Fruit fly (Drosophila melanogaster) whole organism, embryonic: ENCODE measurements around the gene CG14082.

Experiments
- Abd-B ChIP-seq: fragments of 200-800 bp; sonication (Bioruptor generic); optimal IDR thresholded peaks from 2 replicates; lab custom pipeline; 2018; ENCODE audit warnings: missing biosample characterization, mild to moderate bottlenecking, missing genetic modification characterization, moderate library complexity
- Atf3 ChIP-seq: fragments of 200-800 bp; sonication (Bioruptor generic); optimal IDR thresholded peaks from 3 replicates; lab custom pipeline; 2016; ENCODE audit warnings: missing biosample characterization, missing genetic modification characterization
- BEAF-32 ChIP-seq: fragments of 200-800 bp; sonication (Bioruptor generic); optimal IDR thresholded peaks from 3 replicates; lab custom pipeline; 2017; ENCODE audit warnings: missing biosample characterization, missing genetic modification characterization, mild to moderate bottlenecking, moderate library complexity, missing genetic modification reagents
- Bdp1 ChIP-seq: fragments of 200-800 bp; sonication (Bioruptor generic); optimal IDR thresholded peaks from 3 replicates; lab custom pipeline; 2016; ENCODE audit warnings: missing biosample characterization, missing genetic modification characterization
- CG11085 ChIP-seq: fragments of 200-800 bp; sonication (Bioruptor generic); IDR thresholded peaks from 2 replicates; pipeline ENCODE4 v1.3.6; 2022; ENCODE audit warnings: missing biosample characterization, missing genetic modification characterization
- CG11456 ChIP-seq: fragments of 200-800 bp; sonication (Bioruptor generic); IDR thresholded peaks from 3 replicates; pipeline ENCODE4 v1.3.6; 2022; ENCODE audit warnings: missing biosample characterization, missing genetic modification characterization
- CG12071 ChIP-seq: fragments of 200-800 bp; sonication (Bioruptor generic); optimal IDR thresholded peaks from 3 replicates; lab custom pipeline; 2018; ENCODE audit warnings: missing biosample characterization, mild to moderate bottlenecking, missing genetic modification characterization
- CG12219 ChIP-seq: fragments of 200-800 bp; sonication (Bioruptor generic); optimal IDR thresholded peaks from 3 replicates; lab custom pipeline; 2018; ENCODE audit warnings: missing biosample characterization, mild to moderate bottlenecking, missing genetic modification characterization
- CG12236 ChIP-seq: fragments of 200-800 bp; sonication (Bioruptor generic); optimal IDR thresholded peaks from 2 replicates; lab custom pipeline; 2016; ENCODE audit warnings: missing biosample characterization, missing genetic modification characterization
- CG12659 ChIP-seq: fragments of 200-800 bp; sonication (Bioruptor generic); optimal IDR thresholded peaks from 3 replicates; lab custom pipeline; 2017; ENCODE audit warnings: mild to moderate bottlenecking, missing biosample characterization, missing genetic modification reagents, missing genetic modification characterization
- CG15269 ChIP-seq: fragments of 200-800 bp; sonication (Bioruptor generic); optimal IDR thresholded peaks from 2 replicates; lab custom pipeline; 2018; ENCODE audit warnings: missing biosample characterization, mild to moderate bottlenecking, missing genetic modification characterization, moderate library complexity
- CG1602 ChIP-seq: fragments of 200-800 bp; sonication (Bioruptor generic); optimal IDR thresholded peaks from 3 replicates; lab custom pipeline; 2016; ENCODE audit warnings: missing biosample characterization, missing genetic modification characterization
- CG1603 ChIP-seq: fragments of 200-800 bp; sonication (Bioruptor generic); optimal IDR thresholded peaks from 2 replicates; lab custom pipeline; 2019; ENCODE audit warnings: missing biosample characterization, mild to moderate bottlenecking, missing genetic modification characterization, moderate library complexity
- CG1647 ChIP-seq: fragments of 200-800 bp; sonication (Bioruptor generic); optimal IDR thresholded peaks from 3 replicates; lab custom pipeline; 2016; ENCODE audit warnings: missing biosample characterization, missing genetic modification characterization
- CG17385 ChIP-seq: fragments of 200-800 bp; sonication (Bioruptor generic); optimal IDR thresholded peaks from 3 replicates; lab custom pipeline; 2018; ENCODE audit warnings: missing biosample characterization, mild to moderate bottlenecking, missing genetic modification characterization
- CG17612 ChIP-seq: fragments of 200-800 bp; sonication (Bioruptor generic); IDR thresholded peaks from 2 replicates; pipeline ENCODE4 v1.3.6; 2022; ENCODE audit warnings: missing biosample characterization, missing genetic modification characterization
- CG30020 ChIP-seq: fragments of 200-800 bp; optimal IDR thresholded peaks from 2 replicates; lab custom pipeline; 2019; ENCODE audit warnings: missing biosample characterization, mild to moderate bottlenecking, missing genetic modification characterization, moderate library complexity
- CG32532 ChIP-seq: fragments of 200-800 bp; sonication (Bioruptor generic); IDR thresholded peaks from 2 replicates; pipeline ENCODE4 v1.3.6; 2022; ENCODE audit warnings: missing biosample characterization, missing genetic modification characterization
- CG33557 ChIP-seq: fragments of 200-800 bp; sonication (Bioruptor generic); optimal IDR thresholded peaks from 2 replicates; lab custom pipeline; 2019; ENCODE audit warnings: missing biosample characterization, mild to moderate bottlenecking, missing genetic modification characterization, moderate library complexity
- CG4424 ChIP-seq: fragments of 200-800 bp; sonication (Bioruptor generic); optimal IDR thresholded peaks from 3 replicates; lab custom pipeline; 2016; ENCODE audit warnings: missing biosample characterization, missing genetic modification characterization
- CG6254 ChIP-seq: fragments of 200-800 bp; sonication (Bioruptor generic); optimal IDR thresholded peaks from 3 replicates; lab custom pipeline; 2017; ENCODE audit warnings: mild to moderate bottlenecking, missing biosample characterization, missing genetic modification reagents, missing genetic modification characterization
- Dad ChIP-seq: fragments of 200-800 bp; sonication (Bioruptor generic); optimal IDR thresholded peaks from 3 replicates; lab custom pipeline; 2016; ENCODE audit warnings: missing biosample characterization, missing genetic modification characterization
- Dfd ChIP-seq, 2 experiments: fragments of >200 bp; optimal IDR thresholded peaks; 2 replicates each; lab custom pipeline; 2017; ENCODE audit warnings: missing biosample characterization in 2 of 2, missing genetic modification characterization in 2 of 2
- E2f1 ChIP-seq: fragments of 200-800 bp; sonication (Bioruptor generic); IDR thresholded peaks from 2 replicates; pipeline ENCODE4 v1.3.6; 2022; ENCODE audit warnings: missing biosample characterization, missing genetic modification characterization
- Hr51 ChIP-seq, 2 experiments: fragments of 200-800 bp; sonication (Bioruptor generic); optimal IDR thresholded peaks; 2 replicates in 1 of 2; 3 replicates in 1 of 2; lab custom pipeline; 2016 to 2018; ENCODE audit warnings: missing biosample characterization in 2 of 2, missing genetic modification characterization in 2 of 2, mild to moderate bottlenecking in 1 of 2, moderate library complexity in 1 of 2
- MTF-1 ChIP-seq: fragments of 200-800 bp; sonication (Bioruptor generic); optimal IDR thresholded peaks from 2 replicates; lab custom pipeline; 2018; ENCODE audit warnings: missing biosample characterization, mild to moderate bottlenecking, missing genetic modification characterization, borderline replicate concordance
- NC2α ChIP-seq: fragments of 200-800 bp; sonication (Bioruptor generic); optimal IDR thresholded peaks from 2 replicates; lab custom pipeline; 2016; ENCODE audit warnings: missing biosample characterization, missing genetic modification characterization
- Rfx ChIP-seq: fragments of 200-800 bp; sonication (Bioruptor generic); IDR thresholded peaks from 2 replicates; pipeline ENCODE4 v1.3.6; 2022; ENCODE audit warnings: missing biosample characterization, missing genetic modification characterization
- Sin3A ChIP-seq: fragments of >200 bp; optimal IDR thresholded peaks from 2 replicates; lab custom pipeline; 2018
- Taf1 ChIP-seq: fragments of 200-800 bp; sonication (Bioruptor generic); IDR thresholded peaks from 2 replicates; pipeline ENCODE4 v1.3.6; 2022; ENCODE audit warnings: missing biosample characterization, missing genetic modification characterization
- bowl ChIP-seq: fragments of 200-800 bp; sonication (Bioruptor generic); IDR thresholded peaks from 2 replicates; pipeline ENCODE4 v1.3.6; 2022; ENCODE audit warnings: missing biosample characterization, missing genetic modification characterization
- chif ChIP-seq, 2 experiments: fragments of 200-800 bp; sonication (Bioruptor generic); optimal IDR thresholded peaks; 3 replicates each; lab custom pipeline; 2016; ENCODE audit warnings: missing biosample characterization in 2 of 2, missing genetic modification characterization in 2 of 2
- ems ChIP-seq: fragments of 200-800 bp; sonication (Bioruptor generic); optimal IDR thresholded peaks from 3 replicates; lab custom pipeline; 2016; ENCODE audit warnings: missing biosample characterization, missing genetic modification characterization
- esg ChIP-seq: fragments of 200-800 bp; sonication (Bioruptor generic); conservative IDR thresholded peaks from 2 replicates; pipeline ENCODE4 v1.3.6; 2022; ENCODE audit warnings: missing biosample characterization, missing genetic modification characterization
- fd102C ChIP-seq: fragments of 200-800 bp; sonication (Bioruptor generic); optimal IDR thresholded peaks from 2 replicates; lab custom pipeline; 2018; ENCODE audit warnings: missing biosample characterization, mild to moderate bottlenecking, missing genetic modification characterization, moderate library complexity
- fd64A ChIP-seq: fragments of 200-800 bp; sonication (Bioruptor generic); optimal IDR thresholded peaks from 3 replicates; lab custom pipeline; 2018; ENCODE audit warnings: missing biosample characterization, mild to moderate bottlenecking, missing genetic modification characterization
- fru ChIP-seq: fragments of >200 bp; optimal IDR thresholded peaks from 2 replicates; lab custom pipeline; 2017
- gcm ChIP-seq: fragments of 200-800 bp; sonication (Bioruptor generic); optimal IDR thresholded peaks from 2 replicates; lab custom pipeline; 2019; ENCODE audit warnings: missing biosample characterization, mild to moderate bottlenecking, missing genetic modification characterization, moderate library complexity
- grau ChIP-seq: fragments of 200-800 bp; optimal IDR thresholded peaks from 3 replicates; lab custom pipeline; 2019; ENCODE audit warnings: missing biosample characterization, mild to moderate bottlenecking, missing genetic modification characterization, moderate library complexity
- gro ChIP-seq: fragments of 200-800 bp; sonication (Bioruptor generic); optimal IDR thresholded peaks from 2 replicates; lab custom pipeline; 2016; ENCODE audit warnings: missing biosample characterization, missing genetic modification characterization
- klu ChIP-seq: fragments of 200-800 bp; sonication (Bioruptor generic); IDR thresholded peaks from 2 replicates; pipeline ENCODE4 v1.3.6; 2022; ENCODE audit warnings: missing biosample characterization, missing genetic modification characterization
- pum ChIP-seq: fragments of 200-800 bp; sonication (Bioruptor generic); optimal IDR thresholded peaks from 2 replicates; lab custom pipeline; 2016; ENCODE audit warnings: missing biosample characterization, missing genetic modification characterization
- sens-2 ChIP-seq: fragments of 200-800 bp; sonication (Bioruptor generic); IDR thresholded peaks from 2 replicates; pipeline ENCODE4 v1.3.6; 2022; ENCODE audit warnings: missing biosample characterization, missing genetic modification characterization
- slou ChIP-seq: fragments of 200-800 bp; sonication (Bioruptor generic); optimal IDR thresholded peaks from 3 replicates; lab custom pipeline; 2016; ENCODE audit warnings: missing biosample characterization, missing genetic modification characterization
- slp2 ChIP-seq: fragments of 200-800 bp; sonication (Bioruptor generic); optimal IDR thresholded peaks from 2 replicates; lab custom pipeline; 2016; ENCODE audit warnings: missing biosample characterization, missing genetic modification characterization
- tup ChIP-seq: fragments of 200-800 bp; sonication (Bioruptor generic); optimal IDR thresholded peaks from 2 replicates; lab custom pipeline; 2016; ENCODE audit warnings: missing biosample characterization, mild to moderate bottlenecking, missing genetic modification characterization, moderate library complexity
- tx ChIP-seq: fragments of 200-800 bp; sonication (Bioruptor generic); optimal IDR thresholded peaks from 2 replicates; lab custom pipeline; 2016; ENCODE audit warnings: missing biosample characterization, missing genetic modification characterization
- vvl ChIP-seq: fragments of 200-800 bp; sonication (Bioruptor generic); IDR thresholded peaks from 2 replicates; pipeline ENCODE4 v1.3.6; 2022; ENCODE audit warnings: missing biosample characterization, missing genetic modification characterization
- wek ChIP-seq: fragments of 200-800 bp; sonication (Bioruptor generic); optimal IDR thresholded peaks from 3 replicates; lab custom pipeline; 2018; ENCODE audit warnings: missing biosample characterization, mild to moderate bottlenecking, missing genetic modification characterization, moderate library complexity

The CG14082 gene

DNA sequence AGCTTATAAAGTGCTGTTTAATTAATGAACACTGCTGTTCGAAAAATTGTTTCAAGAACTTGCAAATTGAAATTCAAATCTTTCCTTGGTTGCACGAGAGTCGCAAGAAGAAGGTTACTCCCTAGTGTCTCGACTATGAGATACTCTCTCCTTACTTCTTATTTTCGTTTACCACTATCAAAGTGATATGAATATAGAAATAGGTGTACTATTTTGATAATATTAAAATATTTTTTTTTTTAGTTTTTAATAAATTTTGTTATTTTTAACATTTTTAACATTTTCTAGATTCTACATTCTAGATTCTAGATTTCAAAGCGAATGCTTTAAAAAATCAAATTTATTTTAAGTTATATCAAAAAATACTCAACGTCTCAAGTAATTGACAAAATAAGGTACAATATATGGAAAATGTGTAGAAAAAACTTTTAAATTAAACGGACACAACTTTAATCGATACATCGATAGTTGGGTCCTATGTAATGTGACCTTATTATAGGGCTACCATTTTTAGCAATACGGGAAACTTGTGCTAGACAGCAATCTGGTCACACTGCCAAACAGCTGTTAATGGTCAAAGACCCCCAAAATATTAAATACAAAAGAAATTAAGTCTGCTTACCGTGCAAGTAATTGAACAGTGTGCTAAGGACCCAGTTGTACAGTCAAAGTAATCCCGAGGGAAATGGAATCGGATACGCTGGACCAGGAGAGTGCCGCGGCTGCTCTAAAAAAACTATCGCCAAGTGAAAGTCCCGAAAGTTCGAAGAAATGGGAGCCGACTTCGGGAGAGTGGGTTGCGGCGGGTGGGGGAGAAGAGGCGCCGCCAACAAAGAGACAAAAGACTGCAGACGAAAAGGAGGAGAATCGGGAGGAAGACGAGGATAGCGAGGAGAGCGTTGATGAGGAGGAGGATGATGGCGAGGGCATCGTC, 46.4 kb downstream of the CG14082 start, which contains the start of gene MESR6 (continued):
- TF ChIP-seq CG12659 (GFP tag; lab: Kevin White, UChicago) (peak; percentile 61), fd64A (no peak), CG1603 (tag; lab: Kevin White, UChicago) (peak; percentile 74), Atf3 (GFP tag; lab: Kevin White, UChicago) (no peak), slp2 (GFP tag; lab: Kevin White, UChicago) (no peak), gcm (no peak), E2f1 (GFP tag; lab: Robert Waterston, UW) (peak; percentile 46; the same call in 1 of the 2 replicates), pum (GFP tag; lab: Kevin White, UChicago) (no peak), klu (GFP tag; lab: Robert Waterston, UW) (no peak; the same call in 1 of the 2 replicates), NC2α (GFP tag; lab: Kevin White, UChicago) (no peak), CG32532 (GFP tag; lab: Robert Waterston, UW) (no peak; the same call in 1 of the 2 replicates), CG1647 (peak; percentile 16), Dad (GFP tag; lab: Kevin White, UChicago) (no peak), Dfd (GFP tag; optimal IDR thresholded peaks at IDR 0.05; lab: Kevin White, UChicago) (no peak), Rfx (GFP tag; lab: Robert Waterston, UW) (peak; percentile 4; the same call in 1 of the 2 replicates), vvl (GFP tag; lab: Robert Waterston, UW) (peak; percentile 5; the same call in 1 of the 2 replicates), fd102C (GFP tag; lab: Kevin White, UChicago) (no peak), Abd-B (GFP tag; lab: Kevin White, UChicago) (no peak), Taf1 (GFP tag; lab: Robert Waterston, UW) (no peak), slou (GFP tag; lab: Kevin White, UChicago) (no peak), chif (GFP tag; optimal IDR thresholded peaks at IDR 0.05; lab: Kevin White, UChicago) (peak in 1 of 2 experiments; percentile 2), CG11456 (0 out of 3 replicates have a peak, but pooled peaks have one; percentile 65), CG6254 (GFP tag; lab: Kevin White, UChicago) (no peak), MTF-1 (GFP tag; lab: Kevin White, UChicago) (no peak), CG11085 (GFP tag; lab: Robert Waterston, UW) (no peak), Bdp1 (GFP tag; lab: Kevin White, UChicago) (no peak), ems (no peak), CG33557 (GFP tag; lab: Kevin White, UChicago) (no peak), CG1602 (GFP tag; lab: Kevin White, UChicago) (no peak), sens-2 (GFP tag; lab: Robert Waterston, UW) (no peak), gro (GFP tag; lab: Kevin White, UChicago) (peak; percentile 61), fru (lab: Kevin White, UChicago) (no peak), CG4424 (GFP tag; lab: Kevin White, UChicago) (no peak), CG12219 (GFP tag; lab: Kevin White, UChicago) (no peak), BEAF-32 (GFP tag; lab: Kevin White, UChicago) (peak; percentile 92), grau (tag; lab: Kevin White, UChicago) (peak; percentile 39), esg (no peak), CG12236 (no peak), CG15269 (tag; lab: Kevin White, UChicago) (peak; percentile 59), CG17385 (GFP tag; lab: Kevin White, UChicago) (peak; percentile 33), wek (no peak), CG30020 (peak; percentile 41), Sin3A (lab: Kevin White, UChicago) (peak; percentile 15), tx (no peak), Hr51 (GFP tag; optimal IDR thresholded peaks at IDR 0.05; lab: Kevin White, UChicago) (peak in 1 of 2 experiments; percentile 61), CG17612 (no peak), CG12071 (no peak), tup (GFP tag; lab: Kevin White, UChicago) (no peak), bowl (GFP tag; lab: Robert Waterston, UW) (peak; percentile 45; the same call in 1 of the 2 replicates)
